Worm (Caenorhabditis elegans) whole organism, young adult: Measurements from ENCODE around the gene Y51H4A.13.
"Not testable (repeated sequence)": the region's sequence is repeated elsewhere in the genome, so short reads cannot be mapped to it uniquely, and the experiment has no call there.

Experiments used
- C17E4.6 ChIP-seq: fragments of 200-800 bp; sonication (Bioruptor generic); IDR thresholded peaks from 2 replicates; pipeline ENCODE4 v1.3.6; 2022; ENCODE audit warnings: missing genetic modification reagents, missing genetic modification characterization, missing compliant biosample characterization
- D2030.7 ChIP-seq: fragments of 200-800 bp; sonication (Bioruptor generic); IDR thresholded peaks from 2 replicates; pipeline ENCODE4 v1.3.6; 2022; ENCODE audit warnings: missing genetic modification reagents, missing genetic modification characterization, missing compliant biosample characterization
- F10E7.11 ChIP-seq: sonication (generic microtip); optimal IDR thresholded peaks from 2 replicates; lab custom pipeline; 2017; ENCODE audit warnings: mild to moderate bottlenecking, missing genetic modification characterization, moderate library complexity, missing compliant biosample characterization
- F23B12.7 ChIP-seq: sonication (generic microtip); optimal IDR thresholded peaks from 2 replicates; lab custom pipeline; 2017; ENCODE audit warnings: missing genetic modification characterization, mild to moderate bottlenecking, missing compliant biosample characterization, antibody characterized with exemption, moderate library complexity; ENCODE audit not compliant: insufficient read depth
- F33H1.4 ChIP-seq: fragments of 200-800 bp; sonication (Bioruptor generic); IDR thresholded peaks from 2 replicates; pipeline ENCODE4 v1.3.6; 2022; ENCODE audit warnings: missing genetic modification reagents, missing genetic modification characterization, missing compliant biosample characterization
- T26A5.8 ChIP-seq: sonication (generic microtip); optimal IDR thresholded peaks from 2 replicates; lab custom pipeline; 2016; ENCODE audit warnings: missing genetic modification characterization, missing compliant biosample characterization
- Y67H2A.10 ChIP-seq: fragments of 200-800 bp; sonication (Bioruptor generic); conservative IDR thresholded peaks from 2 replicates; pipeline ENCODE4 v1.3.6; 2022; ENCODE audit warnings: missing genetic modification reagents, missing genetic modification characterization, missing compliant biosample characterization
- Y79H2A.3 ChIP-seq: fragments of 200-800 bp; sonication (Bioruptor generic); conservative IDR thresholded peaks from 2 replicates; pipeline ENCODE4 v1.3.6; 2022; ENCODE audit warnings: missing genetic modification reagents, missing genetic modification characterization, missing compliant biosample characterization
- ZK185.1 ChIP-seq: sonication (generic microtip); optimal IDR thresholded peaks from 2 replicates; lab custom pipeline; 2016; ENCODE audit warnings: mild to moderate bottlenecking, missing genetic modification characterization, missing compliant biosample characterization; ENCODE audit not compliant: poor library complexity, severe bottlenecking
- atf-7 ChIP-seq: sonication (generic microtip); optimal IDR thresholded peaks from 2 replicates; lab custom pipeline; 2017; ENCODE audit warnings: mild to moderate bottlenecking, missing genetic modification characterization, missing compliant biosample characterization
- attf-5 ChIP-seq: fragments of 200-800 bp; sonication (Bioruptor generic); optimal IDR thresholded peaks from 2 replicates; lab custom pipeline; 2018; ENCODE audit warnings: mild to moderate bottlenecking, missing genetic modification characterization, missing compliant biosample characterization
- cebp-1 ChIP-seq, 2 experiments: fragments of 200-800 bp in 1 of 2; sonication (Bioruptor generic) in 1 of 2; sonication (generic microtip) in 1 of 2; IDR thresholded peaks in 1 of 2; optimal IDR thresholded peaks in 1 of 2; 2 replicates each; pipeline versions ENCODE4 v1.3.6 to Lab custom; 2017 to 2022; ENCODE audit warnings: missing compliant biosample characterization in 2 of 2, missing genetic modification characterization in 2 of 2, mild to moderate bottlenecking in 1 of 2, missing genetic modification reagents in 1 of 2, moderate library complexity in 1 of 2
- cebp-2 ChIP-seq: fragments of 200-800 bp; sonication (Bioruptor generic); IDR thresholded peaks from 2 replicates; pipeline ENCODE4 v1.3.6; 2022; ENCODE audit warnings: missing genetic modification characterization, missing compliant biosample characterization
- ceh-40 ChIP-seq: fragments of 200-800 bp; sonication (Bioruptor generic); IDR thresholded peaks from 2 replicates; pipeline ENCODE4 v1.3.6; 2022; ENCODE audit warnings: missing genetic modification characterization, missing compliant biosample characterization
- ceh-58 ChIP-seq: fragments of 200-800 bp; sonication (Bioruptor generic); IDR thresholded peaks from 2 replicates; pipeline ENCODE4 v1.3.6; 2022; ENCODE audit warnings: missing genetic modification characterization, missing compliant biosample characterization
- ceh-91 ChIP-seq: fragments of 200-800 bp; sonication (Bioruptor generic); IDR thresholded peaks from 2 replicates; pipeline ENCODE4 v1.3.6; 2022; ENCODE audit warnings: missing genetic modification reagents, missing genetic modification characterization, missing compliant biosample characterization
- dpl-1 ChIP-seq: fragments of 150-350 bp; optimal IDR thresholded peaks from 2 replicates; lab custom pipeline; 2014; ENCODE audit warnings: missing biosample characterization, missing genetic modification reagents, missing genetic modification characterization
- egrh-3 ChIP-seq: fragments of 200-800 bp; sonication (Bioruptor generic); IDR thresholded peaks from 2 replicates; pipeline ENCODE4 v1.3.6; 2022; ENCODE audit warnings: missing genetic modification reagents, missing genetic modification characterization, missing compliant biosample characterization
- fkh-3 ChIP-seq: sonication (generic microtip); optimal IDR thresholded peaks from 2 replicates; lab custom pipeline; 2016; ENCODE audit warnings: mild to moderate bottlenecking, missing genetic modification characterization, missing compliant biosample characterization
- gei-17 ChIP-seq: fragments of 200-800 bp; sonication (Bioruptor generic); optimal IDR thresholded peaks from 2 replicates; lab custom pipeline; 2018; ENCODE audit warnings: mild to moderate bottlenecking, missing genetic modification characterization, missing compliant biosample characterization
- hsf-1 ChIP-seq: fragments of 200-800 bp; sonication (Bioruptor generic); IDR thresholded peaks from 2 replicates; pipeline ENCODE4 v1.3.6; 2022; ENCODE audit warnings: missing genetic modification reagents, missing genetic modification characterization, missing compliant biosample characterization
- lin-54 ChIP-seq: fragments of 200-800 bp; sonication (Bioruptor generic); optimal IDR thresholded peaks from 2 replicates; lab custom pipeline; 2018; ENCODE audit warnings: mild to moderate bottlenecking, missing genetic modification characterization, missing compliant biosample characterization
- nfya-2 ChIP-seq: fragments of 200-800 bp; sonication (Bioruptor generic); IDR thresholded peaks from 2 replicates; pipeline ENCODE4 v1.3.6; 2022; ENCODE audit warnings: missing genetic modification reagents, missing genetic modification characterization, missing compliant biosample characterization
- nhr-90 ChIP-seq: sonication (generic microtip); optimal IDR thresholded peaks from 2 replicates; lab custom pipeline; 2016; ENCODE audit warnings: missing genotype, mild to moderate bottlenecking, missing genetic modification characterization, missing compliant biosample characterization
- pbrm-1 ChIP-seq: fragments of 200-800 bp; sonication (Bioruptor generic); IDR thresholded peaks from 2 replicates; pipeline ENCODE4 v1.3.6; 2022; ENCODE audit warnings: missing genetic modification reagents, missing genetic modification characterization, missing compliant biosample characterization
- rec-8 ChIP-seq, 2 experiments: sonication (generic microtip); optimal IDR thresholded peaks; 2 replicates each; lab custom pipeline; 2016; ENCODE audit warnings: mild to moderate bottlenecking in 2 of 2, missing genetic modification characterization in 2 of 2, missing genetic modification reagents in 2 of 2, missing genotype in 2 of 2, missing biosample characterization in 1 of 2, missing compliant biosample characterization in 1 of 2, moderate library complexity in 1 of 2
- snpc-4 ChIP-seq, 5 experiments: fragments of 150-350 bp in 1 of 5; sonication (generic microtip) in 4 of 5; optimal IDR thresholded peaks; 2 replicates each; lab custom pipeline; 2014 to 2018; ENCODE audit warnings: missing genetic modification characterization in 5 of 5, missing biosample characterization in 3 of 5, antibody characterized with exemption in 2 of 5, mild to moderate bottlenecking in 2 of 5, missing compliant biosample characterization in 2 of 5, missing genotype in 2 of 5, moderate library complexity in 2 of 5, missing genetic modification reagents in 1 of 5
- sptf-2 ChIP-seq: fragments of 200-800 bp; sonication (Bioruptor generic); optimal IDR thresholded peaks from 2 replicates; lab custom pipeline; 2018; ENCODE audit warnings: mild to moderate bottlenecking, missing genetic modification characterization, missing compliant biosample characterization
- tbp1 ChIP-seq: fragments of 200-800 bp; sonication (Bioruptor generic); optimal IDR thresholded peaks from 2 replicates; lab custom pipeline; 2018; ENCODE audit warnings: mild to moderate bottlenecking, missing genetic modification characterization, missing compliant biosample characterization
- unc-62 ChIP-seq: fragments of 150-350 bp; optimal IDR thresholded peaks from 2 replicates; lab custom pipeline; 2014; ENCODE audit warnings: missing biosample characterization, missing genetic modification reagents, missing genetic modification characterization
- zfh-2 ChIP-seq: fragments of 200-800 bp; sonication (Bioruptor generic); conservative IDR thresholded peaks from 2 replicates; pipeline ENCODE4 v1.3.6; 2022; ENCODE audit warnings: missing genetic modification reagents, missing genetic modification characterization, missing compliant biosample characterization
- zim-3 ChIP-seq: sonication (generic microtip); optimal IDR thresholded peaks from 2 replicates; lab custom pipeline; 2017; ENCODE audit warnings: mild to moderate bottlenecking, missing genetic modification characterization, moderate library complexity, missing compliant biosample characterization
- ztf-18 ChIP-seq: sonication (generic microtip); optimal IDR thresholded peaks from 2 replicates; lab custom pipeline; 2016; ENCODE audit warnings: missing genotype, mild to moderate bottlenecking, missing genetic modification characterization, missing compliant biosample characterization
- ztf-22 ChIP-seq: fragments of 200-800 bp; sonication (Bioruptor generic); optimal IDR thresholded peaks from 2 replicates; lab custom pipeline; 2018; ENCODE audit warnings: mild to moderate bottlenecking, missing genetic modification characterization, moderate library complexity, missing compliant biosample characterization

Y51H4A.13 gene

ce11 chrIV:16655783-16656182, 9.6 kb upstream of the Y51H4A.13 start, which contains the start of gene set-26:
Gene set-26 (minus strand): TSS chrIV:16655883.
- not testable (repeated sequence) for TF ChIP-seq F33H1.4 (GFP tag; lab: Robert Waterston, UW); nfya-2 (GFP tag; lab: Robert Waterston, UW); rec-8 (tag; optimal IDR thresholded peaks at IDR 0.05; lab: Kevin White, UChicago)

- TF ChIP-seq egrh-3: 0 out of 2 replicates have a peak, but pooled peaks have one; percentile 71
- TF ChIP-seq pbrm-1 (GFP tag; lab: Robert Waterston, UW): 0 out of 2 replicates have a peak, but pooled peaks have one; percentile 12
Observed at ce11 chrIV:16651004-16651403, 4.8 kb upstream of the Y51H4A.13 start.

- 0 out of 2 replicates have a peak, but pooled peaks have one; percentile 43 for TF ChIP-seq zfh-2 (GFP tag; lab: Robert Waterston, UW)
- TF ChIP-seq egrh-3: peak; percentile 91
Observed at ce11 chrIV:16650256-16650655, 4.1 kb upstream of the Y51H4A.13 start.

ce11 chrIV:16648414-16648813, 2.2 kb upstream of the Y51H4A.13 start:
- 0 out of 2 replicates have a peak, but pooled peaks have one; percentile 8 for TF ChIP-seq F33H1.4 (GFP tag; lab: Robert Waterston, UW)
- TF ChIP-seq egrh-3: peak; percentile 53; the same call in 1 of the 2 replicates

- TF ChIP-seq cebp-1 (GFP tag; IDR thresholded peaks at IDR 0.05; lab: Robert Waterston, UW) (peak; percentile 80), cebp-1 (tag; optimal IDR thresholded peaks at IDR 0.05; lab: Kevin White, UChicago) (peak; percentile 99), nfya-2 (GFP tag; lab: Robert Waterston, UW) (no peak)
- TF ChIP-seq, all 124 proteins: peak for 1
Observed at ce11 chrIV:16645492-16646191, 531 bp downstream of the Y51H4A.13 start.

- TF ChIP-seq gei-17 (GFP tag; lab: Kevin White, UChicago) (no peak), snpc-4 (GFP tag; optimal IDR thresholded peaks at IDR 0.05; lab: Kevin White, UChicago) (no peak), snpc-4 (tag; optimal IDR thresholded peaks at IDR 0.05; lab: Kevin White, UChicago) (no peak), T26A5.8 (tag; lab: Kevin White, UChicago) (no peak), attf-5 (no peak), hsf-1 (GFP tag; lab: Robert Waterston, UW) (no peak), D2030.7 (GFP tag; lab: Robert Waterston, UW) (no peak), atf-7 (tag; lab: Kevin White, UChicago) (no peak), lin-54 (GFP tag; lab: Kevin White, UChicago) (no peak), Y67H2A.10 (GFP tag; lab: Robert Waterston, UW) (no peak), cebp-1 (GFP tag; IDR thresholded peaks at IDR 0.05; lab: Robert Waterston, UW) (no peak), cebp-1 (tag; optimal IDR thresholded peaks at IDR 0.05; lab: Kevin White, UChicago) (no peak), ztf-22 (GFP tag; lab: Kevin White, UChicago) (no peak), F23B12.7 (tag; lab: Kevin White, UChicago) (no peak), F10E7.11 (no peak), ceh-40 (GFP tag; lab: Robert Waterston, UW) (no peak), C17E4.6 (GFP tag; lab: Robert Waterston, UW) (no peak), ztf-18 (tag; lab: Kevin White, UChicago) (no peak)
Observed at ce11 chrIV:16643782-16644181, 2.4 kb downstream of the Y51H4A.13 start.

ce11 chrIV:16630622-16631021, 15.6 kb downstream of the Y51H4A.13 start, which contains the start of gene fipr-27:
Gene fipr-27 (plus strand): TSS chrIV:16630922.
- no peak for TF ChIP-seq sptf-2 (GFP tag; lab: Kevin White, UChicago)
- no peak for TF ChIP-seq nhr-90 (tag; lab: Kevin White, UChicago)
- no peak for TF ChIP-seq zim-3 (tag; lab: Kevin White, UChicago)
- TF ChIP-seq cebp-2 (GFP tag; lab: Robert Waterston, UW): no peak
- TF ChIP-seq Y79H2A.3 (GFP tag; lab: Robert Waterston, UW): no peak
- TF ChIP-seq fkh-3 (tag; lab: Kevin White, UChicago): no peak
- TF ChIP-seq ZK185.1: no peak
- no peak for TF ChIP-seq cebp-1 (GFP tag; IDR thresholded peaks at IDR 0.05; lab: Robert Waterston, UW)
- no peak for TF ChIP-seq cebp-1 (tag; optimal IDR thresholded peaks at IDR 0.05; lab: Kevin White, UChicago)
- no peak for TF ChIP-seq ceh-58
- no peak for TF ChIP-seq tbp1 (GFP tag; lab: Kevin White, UChicago)
- no peak for TF ChIP-seq ceh-91 (GFP tag; lab: Robert Waterston, UW)
- TF ChIP-seq dpl-1 (GFP tag; lab: Kevin White, UChicago): no peak
- TF ChIP-seq unc-62: no peak
